Worm (Caenorhabditis elegans) whole organism, L4/young adult: ENCODE measurements around the gene F02H6.3.

Source experiments
- W03F9.2 ChIP-seq: fragments of 150-350 bp; optimal IDR thresholded peaks from 2 replicates; lab custom pipeline; 2014; ENCODE audit warnings: missing biosample characterization, missing genetic modification characterization
- dao-5 ChIP-seq: sonication (generic microtip); optimal IDR thresholded peaks from 2 replicates; lab custom pipeline; 2016; ENCODE audit warnings: missing genotype, missing genetic modification characterization, moderate library complexity, missing compliant biosample characterization
- him-1 ChIP-seq: sonication (generic microtip); optimal IDR thresholded peaks from 2 replicates; lab custom pipeline; 2016; ENCODE audit warnings: missing genotype, missing genetic modification reagents, missing genetic modification characterization, missing compliant biosample characterization

- TF ChIP-seq dao-5 (no peak), him-1 (tag; lab: Kevin White, UChicago) (no peak), W03F9.2 (tag; lab: Kevin White, UChicago) (no peak)
These were observed 45.1 kb upstream of the F02H6.3 start, which contains the start of gene R05A10.8 for ce11 chrIV:14158086-14158485.
